Worm (Caenorhabditis elegans) whole organism, L4 larva: ENCODE results near the gene Y11D7A.8.

Source experiments
- D1046.2 ChIP-seq: fragments of 200-800 bp; sonication (Bioruptor generic); IDR thresholded peaks from 2 replicates; pipeline ENCODE4 v1.3.6; 2022; ENCODE audit warnings: missing genetic modification characterization, missing compliant biosample characterization
- F49E8.2 ChIP-seq: sonication (generic microtip); optimal IDR thresholded peaks from 2 replicates; lab custom pipeline; 2016; ENCODE audit warnings: missing compliant biosample characterization, mild to moderate bottlenecking, missing genetic modification characterization, borderline replicate concordance
- R02D3.7 ChIP-seq: fragments of 150-350 bp; sonication (generic microtip); optimal IDR thresholded peaks from 3 replicates; lab custom pipeline; 2014; ENCODE audit warnings: missing biosample characterization, missing genetic modification characterization
- Y105C5A.15 ChIP-seq: fragments of 200-800 bp; sonication (Bioruptor generic); IDR thresholded peaks from 2 replicates; pipeline ENCODE4 v1.3.6; 2022; ENCODE audit warnings: missing genetic modification characterization, missing compliant biosample characterization
- Y48G9A.11 ChIP-seq: fragments of 200-800 bp; sonication (Bioruptor generic); IDR thresholded peaks from 2 replicates; pipeline ENCODE4 v1.3.6; 2022; ENCODE audit warnings: missing genetic modification reagents, missing genetic modification characterization, missing compliant biosample characterization
- ZK546.5 ChIP-seq, 2 experiments: sonication (generic microtip); optimal IDR thresholded peaks; 2 replicates each; lab custom pipeline; 2017; ENCODE audit warnings: missing biosample characterization in 2 of 2, missing genetic modification characterization in 2 of 2
- aha-1 ChIP-seq: fragments of 150-350 bp; peaks from one replicate; lab custom pipeline; 2014; ENCODE audit warnings: missing biosample characterization, missing genetic modification characterization
- aly-2 ChIP-seq: sonication (generic microtip); optimal IDR thresholded peaks from 2 replicates; lab custom pipeline; 2018; ENCODE audit warnings: missing biosample characterization, missing genetic modification characterization
- arid-1 ChIP-seq: fragments of 200-800 bp; sonication (Bioruptor generic); conservative IDR thresholded peaks from 2 replicates; pipeline ENCODE4 v1.3.6; 2022; ENCODE audit warnings: missing genetic modification reagents, missing genetic modification characterization, missing compliant biosample characterization
- ceh-44 ChIP-seq: fragments of 200-800 bp; sonication (Bioruptor generic); IDR thresholded peaks from 2 replicates; pipeline ENCODE4 v1.3.6; 2022; ENCODE audit warnings: missing genetic modification reagents, missing genetic modification characterization, missing compliant biosample characterization
- ceh-62 ChIP-seq: sonication (generic microtip); optimal IDR thresholded peaks from 2 replicates; lab custom pipeline; 2017; ENCODE audit warnings: missing biosample characterization, missing genetic modification characterization
- ceh-82 ChIP-seq: sonication (generic microtip); optimal IDR thresholded peaks from 2 replicates; lab custom pipeline; 2017; ENCODE audit warnings: missing biosample characterization, missing genetic modification characterization
- ces-1 ChIP-seq: fragments of 150-350 bp; sonication (generic microtip); optimal IDR thresholded peaks from 4 replicates; lab custom pipeline; 2014; ENCODE audit warnings: missing biosample characterization, missing genetic modification reagents, missing genetic modification characterization
- cey-2 ChIP-seq: sonication (generic microtip); optimal IDR thresholded peaks from 3 replicates; lab custom pipeline; 2017; ENCODE audit warnings: missing genetic modification characterization, mild to moderate bottlenecking, missing compliant biosample characterization, antibody characterized with exemption, borderline replicate concordance; ENCODE audit not compliant: insufficient read depth
- daf-12 ChIP-seq: fragments of 150-350 bp; optimal IDR thresholded peaks from 2 replicates; lab custom pipeline; 2014; ENCODE audit warnings: missing biosample characterization, missing genetic modification reagents, missing genetic modification characterization
- daf-8 ChIP-seq: fragments of 200-800 bp; sonication (Bioruptor generic); IDR thresholded peaks from 2 replicates; pipeline ENCODE4 v1.3.6; 2022; ENCODE audit warnings: missing genetic modification characterization, missing compliant biosample characterization
- dmd-6 ChIP-seq: fragments of 200-800 bp; sonication (Bioruptor generic); IDR thresholded peaks from 2 replicates; pipeline ENCODE4 v1.3.6; 2022; ENCODE audit warnings: missing genetic modification reagents, missing genetic modification characterization, missing compliant biosample characterization
- dmd-8 ChIP-seq: fragments of 200-800 bp; sonication (Bioruptor generic); IDR thresholded peaks from 2 replicates; pipeline ENCODE4 v1.3.6; 2022; ENCODE audit warnings: missing genetic modification characterization, missing compliant biosample characterization
- duxl-1 ChIP-seq: sonication (generic microtip); optimal IDR thresholded peaks from 2 replicates; lab custom pipeline; 2016; ENCODE audit warnings: mild to moderate bottlenecking, missing genetic modification characterization, moderate library complexity, missing compliant biosample characterization; ENCODE audit not compliant: poor library complexity
- dve-1 ChIP-seq: sonication (generic microtip); optimal IDR thresholded peaks from 2 replicates; lab custom pipeline; 2017; ENCODE audit warnings: antibody characterized with exemption, mild to moderate bottlenecking, missing genetic modification characterization, missing compliant biosample characterization; ENCODE audit not compliant: insufficient read depth
- lin-1 ChIP-seq: fragments of 200-800 bp; sonication (Bioruptor generic); IDR thresholded peaks from 2 replicates; pipeline ENCODE4 v1.3.6; 2022; ENCODE audit warnings: missing genetic modification reagents, missing genetic modification characterization, missing compliant biosample characterization
- lin-13 ChIP-seq: fragments of 150-350 bp; optimal IDR thresholded peaks from 2 replicates; lab custom pipeline; 2014; ENCODE audit warnings: missing biosample characterization, missing genetic modification reagents, missing genetic modification characterization
- lin-38 ChIP-seq: fragments of 200-800 bp; sonication (Bioruptor generic); IDR thresholded peaks from 2 replicates; pipeline ENCODE4 v1.3.6; 2022; ENCODE audit warnings: missing genetic modification reagents, missing genetic modification characterization, missing compliant biosample characterization
- madf-5 ChIP-seq, 2 experiments: fragments of 200-800 bp; sonication (Bioruptor generic); IDR thresholded peaks; 2 replicates each; pipeline ENCODE4 v1.3.6; 2022; ENCODE audit warnings: missing compliant biosample characterization in 2 of 2, missing genetic modification characterization in 2 of 2
- nhr-237 ChIP-seq: sonication (generic microtip); optimal IDR thresholded peaks from 2 replicates; lab custom pipeline; 2017; ENCODE audit warnings: missing biosample characterization, missing genetic modification characterization
- nhr-25 ChIP-seq: sonication (generic microtip); optimal IDR thresholded peaks from 2 replicates; lab custom pipeline; 2017; ENCODE audit warnings: missing genetic modification characterization, mild to moderate bottlenecking, missing compliant biosample characterization, antibody characterized with exemption, moderate library complexity, borderline replicate concordance; ENCODE audit not compliant: insufficient read depth
- nhr-76 ChIP-seq: fragments of 150-350 bp; optimal IDR thresholded peaks from 2 replicates; lab custom pipeline; 2014; ENCODE audit warnings: missing biosample characterization, missing genetic modification characterization
- pha-4 ChIP-seq, 2 experiments: fragments of 150-350 bp in 1 of 2; fragments of 200-800 bp in 1 of 2; sonication (Bioruptor generic) in 1 of 2; IDR thresholded peaks in 1 of 2; optimal IDR thresholded peaks in 1 of 2; 2 replicates each; pipeline versions ENCODE4 v1.3.6 to Lab custom; 2014 to 2022; ENCODE audit warnings: missing genetic modification characterization in 2 of 2, missing genetic modification reagents in 2 of 2, missing biosample characterization in 1 of 2, missing compliant biosample characterization in 1 of 2
- pqm-1 ChIP-seq: sonication (generic microtip); optimal IDR thresholded peaks from 2 replicates; lab custom pipeline; 2017; ENCODE audit warnings: missing biosample characterization, missing genetic modification characterization
- saeg-2 ChIP-seq: fragments of 200-800 bp; sonication (Bioruptor generic); IDR thresholded peaks from 2 replicates; pipeline ENCODE4 v1.3.6; 2022; ENCODE audit warnings: missing genetic modification reagents, missing genetic modification characterization, missing compliant biosample characterization
- sdz-12 ChIP-seq: fragments of 200-800 bp; sonication (Bioruptor generic); optimal IDR thresholded peaks from 2 replicates; lab custom pipeline; 2018; ENCODE audit warnings: mild to moderate bottlenecking, missing genetic modification characterization, missing compliant biosample characterization
- set-16 ChIP-seq: fragments of 200-800 bp; sonication (Bioruptor generic); IDR thresholded peaks from 2 replicates; pipeline ENCODE4 v1.3.6; 2022; ENCODE audit warnings: missing genetic modification reagents, missing genetic modification characterization, missing compliant biosample characterization
- skn-1 ChIP-seq: fragments of 150-350 bp; optimal IDR thresholded peaks from 2 replicates; lab custom pipeline; 2014; ENCODE audit warnings: missing biosample characterization, missing genetic modification characterization
- snpc-4 ChIP-seq: fragments of 150-350 bp; optimal IDR thresholded peaks from 2 replicates; lab custom pipeline; 2014; ENCODE audit warnings: missing biosample characterization, missing genetic modification characterization
- spr-1 ChIP-seq: sonication (generic microtip); optimal IDR thresholded peaks from 2 replicates; lab custom pipeline; 2016; ENCODE audit warnings: mild to moderate bottlenecking, missing genetic modification characterization, missing compliant biosample characterization
- tag-97 ChIP-seq: fragments of 200-800 bp; sonication (Bioruptor generic); IDR thresholded peaks from 2 replicates; pipeline ENCODE4 v1.3.6; 2022; ENCODE audit warnings: missing genetic modification characterization, missing compliant biosample characterization
- tra-1 ChIP-seq: fragments of 200-800 bp; sonication (Bioruptor generic); IDR thresholded peaks from 2 replicates; pipeline ENCODE4 v1.3.6; 2022; ENCODE audit warnings: missing genetic modification reagents, missing genetic modification characterization, missing compliant biosample characterization
- unc-130 ChIP-seq: sonication (generic microtip); optimal IDR thresholded peaks from 2 replicates; lab custom pipeline; 2016; ENCODE audit warnings: missing genetic modification reagents, missing genetic modification characterization, missing compliant biosample characterization
- unc-39 ChIP-seq: sonication (generic microtip); optimal IDR thresholded peaks from 2 replicates; lab custom pipeline; 2017; ENCODE audit warnings: missing biosample characterization, missing genetic modification characterization
- zfp-2 ChIP-seq: sonication (generic microtip); optimal IDR thresholded peaks from 2 replicates; lab custom pipeline; 2016; ENCODE audit warnings: mild to moderate bottlenecking, missing genetic modification characterization, missing compliant biosample characterization
- zfp-3 ChIP-seq: fragments of 200-800 bp; sonication (Bioruptor generic); conservative IDR thresholded peaks from 2 replicates; pipeline ENCODE4 v1.3.6; 2022; ENCODE audit warnings: missing genetic modification reagents, missing genetic modification characterization, missing compliant biosample characterization
- zip-11 ChIP-seq: fragments of 200-800 bp; sonication (Bioruptor generic); IDR thresholded peaks from 2 replicates; pipeline ENCODE4 v1.3.6; 2022; ENCODE audit warnings: missing genetic modification characterization, missing compliant biosample characterization
- zip-2 ChIP-seq: fragments of 150-350 bp; optimal IDR thresholded peaks from 2 replicates; lab custom pipeline; 2014; ENCODE audit warnings: missing biosample characterization, missing genetic modification characterization

The Y11D7A.8 gene

ce11 chrIV:9216956-9217355, 34.2 kb upstream of the Y11D7A.8 start (continued):
- TF ChIP-seq lin-1 (GFP tag; lab: Robert Waterston, UW) (no peak), lin-13 (GFP tag; lab: Kevin White, UChicago) (no peak), nhr-76 (tag; lab: Kevin White, UChicago) (no peak), dmd-6 (GFP tag; lab: Robert Waterston, UW) (peak; percentile 57; the same call in 1 of the 2 replicates), zip-11 (no peak), tag-97 (GFP tag; lab: Robert Waterston, UW) (no peak), spr-1 (tag; lab: Kevin White, UChicago) (no peak), dve-1 (tag; lab: Kevin White, UChicago) (peak; percentile 21), pha-4 (GFP tag; IDR thresholded peaks at IDR 0.05; lab: Robert Waterston, UW) (no peak), pha-4 (tag; optimal IDR thresholded peaks at IDR 0.05; lab: Kevin White, UChicago) (no peak), ceh-62 (tag; lab: Kevin White, UChicago) (no peak), skn-1 (no peak), duxl-1 (no peak), ceh-44 (GFP tag; lab: Robert Waterston, UW) (no peak), nhr-25 (tag; lab: Kevin White, UChicago) (no peak), dmd-8 (GFP tag; lab: Robert Waterston, UW) (no peak), nhr-237 (no peak), unc-39 (tag; lab: Kevin White, UChicago) (no peak), zip-2 (no peak), tra-1 (GFP tag; lab: Robert Waterston, UW) (no peak), aly-2 (no peak), D1046.2 (no peak), set-16 (GFP tag; lab: Robert Waterston, UW) (no peak), ceh-82 (tag; lab: Kevin White, UChicago) (no peak), Y105C5A.15 (no peak), zfp-3 (GFP tag; lab: Robert Waterston, UW) (no peak), lin-38 (GFP tag; lab: Robert Waterston, UW) (no peak), arid-1 (GFP tag; lab: Robert Waterston, UW) (no peak), unc-130 (GFP tag; lab: Kevin White, UChicago) (no peak), cey-2 (tag; lab: Kevin White, UChicago) (no peak), daf-12 (tag; lab: Kevin White, UChicago) (no peak), aha-1 (tag; lab: Kevin White, UChicago) (peak; percentile 13), pqm-1 (tag; lab: Kevin White, UChicago) (peak; percentile 67), madf-5 (GFP tag; IDR thresholded peaks at IDR 0.05; lab: Robert Waterston, UW) (no peak), ces-1 (GFP tag; lab: Kevin White, UChicago) (no peak), daf-8 (GFP tag; lab: Robert Waterston, UW) (no peak), R02D3.7 (no peak), sdz-12 (GFP tag; lab: Kevin White, UChicago) (no peak), Y48G9A.11 (GFP tag; lab: Robert Waterston, UW) (no peak), F49E8.2 (tag; lab: Kevin White, UChicago) (no peak), saeg-2 (GFP tag; lab: Robert Waterston, UW) (no peak), ZK546.5 (tag; optimal IDR thresholded peaks at IDR 0.05; lab: Kevin White, UChicago) (no peak), zfp-2 (tag; lab: Kevin White, UChicago) (no peak), snpc-4 (no peak)
